Fruit fly (Drosophila melanogaster) whole organism, prepupa: ENCODE measurements around the gene TyrR.

Source experiments
- CG10669 ChIP-seq: fragments of 200-800 bp; sonication (Bioruptor generic); optimal IDR thresholded peaks from 3 replicates; lab custom pipeline; 2018; ENCODE audit warnings: missing biosample characterization, mild to moderate bottlenecking, missing genetic modification characterization, moderate library complexity
- CG11762 ChIP-seq: fragments of 200-800 bp; sonication (Bioruptor generic); optimal IDR thresholded peaks from 3 replicates; lab custom pipeline; 2016; ENCODE audit warnings: missing biosample characterization, missing genetic modification characterization; ENCODE audit not compliant: insufficient read depth
- CG15336 ChIP-seq: fragments of 200-800 bp; sonication (Bioruptor generic); IDR thresholded peaks from 2 replicates; pipeline ENCODE4 v1.3.6; 2022; ENCODE audit warnings: missing biosample characterization, missing genetic modification characterization
- CG1621 ChIP-seq: fragments of 200-800 bp; sonication (Bioruptor generic); optimal IDR thresholded peaks from 3 replicates; lab custom pipeline; 2018; ENCODE audit warnings: missing biosample characterization, mild to moderate bottlenecking, missing genetic modification characterization
- CG3032 ChIP-seq: fragments of 200-800 bp; optimal IDR thresholded peaks from 2 replicates; lab custom pipeline; 2019; ENCODE audit warnings: missing biosample characterization, mild to moderate bottlenecking, missing genetic modification characterization, moderate library complexity
- CG32006 ChIP-seq: fragments of 200-800 bp; sonication (Bioruptor generic); optimal IDR thresholded peaks from 3 replicates; lab custom pipeline; 2017; ENCODE audit warnings: missing biosample characterization, mild to moderate bottlenecking, missing genetic modification characterization
- CG34406 ChIP-seq: fragments of 200-800 bp; sonication (Bioruptor generic); optimal IDR thresholded peaks from 3 replicates; lab custom pipeline; 2016; ENCODE audit warnings: missing biosample characterization, missing genetic modification characterization
- CG3919 ChIP-seq: fragments of 200-800 bp; sonication (Bioruptor generic); optimal IDR thresholded peaks from 3 replicates; lab custom pipeline; 2016; ENCODE audit warnings: missing biosample characterization, missing genetic modification characterization
- CG4318 ChIP-seq: fragments of 200-800 bp; sonication (Bioruptor generic); optimal IDR thresholded peaks from 3 replicates; lab custom pipeline; 2017; ENCODE audit warnings: missing biosample characterization, mild to moderate bottlenecking, missing genetic modification characterization
- CG6276 ChIP-seq: fragments of 200-800 bp; sonication (Bioruptor generic); optimal IDR thresholded peaks from 2 replicates; lab custom pipeline; 2017; ENCODE audit warnings: missing biosample characterization, mild to moderate bottlenecking, missing genetic modification characterization
- CG6792 ChIP-seq: fragments of 200-800 bp; sonication (Bioruptor generic); optimal IDR thresholded peaks from 3 replicates; lab custom pipeline; 2016; ENCODE audit warnings: missing biosample characterization, missing genetic modification characterization
- CG6854 ChIP-seq: fragments of 200-800 bp; sonication (Bioruptor generic); optimal IDR thresholded peaks from 2 replicates; lab custom pipeline; 2017; ENCODE audit warnings: missing biosample characterization, mild to moderate bottlenecking, missing genetic modification characterization
- CG8119 ChIP-seq: fragments of 200-800 bp; sonication (Bioruptor generic); IDR thresholded peaks from 3 replicates; pipeline ENCODE4 v1.3.6; 2022; ENCODE audit warnings: missing biosample characterization, missing genetic modification characterization
- CG8319 ChIP-seq: fragments of 200-800 bp; sonication (Bioruptor generic); optimal IDR thresholded peaks from 3 replicates; lab custom pipeline; 2016; ENCODE audit warnings: missing biosample characterization, missing genetic modification characterization
- Eip78C ChIP-seq: fragments of 200-800 bp; sonication (Bioruptor generic); peaks from one replicate; lab custom pipeline; 2016; ENCODE audit warnings: missing biosample characterization, missing genetic modification characterization
- Ets21C ChIP-seq: fragments of 200-800 bp; sonication (Bioruptor generic); optimal IDR thresholded peaks from 3 replicates; lab custom pipeline; 2016; ENCODE audit warnings: missing biosample characterization, missing genetic modification characterization
- Gug ChIP-seq: fragments of 200-800 bp; sonication (Bioruptor generic); IDR thresholded peaks from 2 replicates; pipeline ENCODE4 v1.3.6; 2022; ENCODE audit warnings: missing biosample characterization, missing genetic modification characterization
- Hr39 ChIP-seq: fragments of 200-800 bp; sonication (Bioruptor generic); optimal IDR thresholded peaks from 2 replicates; lab custom pipeline; 2016; ENCODE audit warnings: missing biosample characterization, missing genetic modification characterization
- Hr4 ChIP-seq: fragments of 200-800 bp; sonication (Bioruptor generic); optimal IDR thresholded peaks from 3 replicates; lab custom pipeline; 2016; ENCODE audit warnings: missing biosample characterization, missing genetic modification characterization
- Lpt ChIP-seq: fragments of 200-800 bp; sonication (Bioruptor generic); optimal IDR thresholded peaks from 3 replicates; lab custom pipeline; 2016; ENCODE audit warnings: missing biosample characterization, missing genetic modification characterization
- OdsH ChIP-seq: fragments of 200-800 bp; sonication (Bioruptor generic); optimal IDR thresholded peaks from 3 replicates; lab custom pipeline; 2016; ENCODE audit warnings: missing biosample characterization, missing genetic modification characterization
- Smox ChIP-seq: fragments of 200-800 bp; sonication (Bioruptor generic); optimal IDR thresholded peaks from 3 replicates; lab custom pipeline; 2016; ENCODE audit warnings: missing biosample characterization, missing genetic modification characterization
- Sox14 ChIP-seq: fragments of 200-800 bp; sonication (Bioruptor generic); optimal IDR thresholded peaks from 3 replicates; lab custom pipeline; 2016; ENCODE audit warnings: missing biosample characterization, missing genetic modification characterization
- achi ChIP-seq: fragments of 200-800 bp; sonication (Bioruptor generic); optimal IDR thresholded peaks from 3 replicates; lab custom pipeline; 2016; ENCODE audit warnings: missing biosample characterization, missing genetic modification characterization
- acj6 ChIP-seq: fragments of 200-800 bp; sonication (Bioruptor generic); optimal IDR thresholded peaks from 3 replicates; lab custom pipeline; 2016; ENCODE audit warnings: missing biosample characterization, missing genetic modification characterization
- cyc ChIP-seq: fragments of 200-800 bp; sonication (Bioruptor generic); optimal IDR thresholded peaks from 3 replicates; lab custom pipeline; 2016; ENCODE audit warnings: missing biosample characterization, missing genetic modification characterization
- dsx ChIP-seq: fragments of 200-800 bp; optimal IDR thresholded peaks from 3 replicates; lab custom pipeline; 2019; ENCODE audit warnings: missing biosample characterization, mild to moderate bottlenecking, missing genetic modification characterization, moderate library complexity; ENCODE audit not compliant: poor library complexity, severe bottlenecking
- eg ChIP-seq: fragments of 200-800 bp; sonication (Bioruptor generic); IDR thresholded peaks from 3 replicates; pipeline ENCODE4 v1.3.6; 2022; ENCODE audit warnings: missing biosample characterization, missing genetic modification characterization
- esn ChIP-seq: fragments of 200-800 bp; sonication (Bioruptor generic); optimal IDR thresholded peaks from 2 replicates; lab custom pipeline; 2016; ENCODE audit warnings: missing biosample characterization, mild to moderate bottlenecking, missing genetic modification characterization, moderate library complexity
- fkh ChIP-seq: fragments of 200-800 bp; sonication (Bioruptor generic); optimal IDR thresholded peaks from 3 replicates; lab custom pipeline; 2017; ENCODE audit warnings: missing biosample characterization, mild to moderate bottlenecking, missing genetic modification characterization, moderate library complexity
- lz ChIP-seq: fragments of 200-800 bp; sonication (Bioruptor generic); optimal IDR thresholded peaks from 3 replicates; lab custom pipeline; 2016; ENCODE audit warnings: missing biosample characterization, missing genetic modification characterization
- spab ChIP-seq: fragments of 200-800 bp; sonication (Bioruptor generic); optimal IDR thresholded peaks from 2 replicates; lab custom pipeline; 2017; ENCODE audit warnings: missing biosample characterization, mild to moderate bottlenecking, missing genetic modification characterization, missing genetic modification reagents
- svp ChIP-seq: fragments of 200-800 bp; sonication (Bioruptor generic); peaks from one replicate; lab custom pipeline; 2016; ENCODE audit warnings: missing biosample characterization, missing genetic modification characterization
- topi ChIP-seq: fragments of 200-800 bp; sonication (Bioruptor generic); optimal IDR thresholded peaks from 3 replicates; lab custom pipeline; 2016; ENCODE audit warnings: missing biosample characterization, missing genetic modification characterization

Gene TyrR

DNA sequence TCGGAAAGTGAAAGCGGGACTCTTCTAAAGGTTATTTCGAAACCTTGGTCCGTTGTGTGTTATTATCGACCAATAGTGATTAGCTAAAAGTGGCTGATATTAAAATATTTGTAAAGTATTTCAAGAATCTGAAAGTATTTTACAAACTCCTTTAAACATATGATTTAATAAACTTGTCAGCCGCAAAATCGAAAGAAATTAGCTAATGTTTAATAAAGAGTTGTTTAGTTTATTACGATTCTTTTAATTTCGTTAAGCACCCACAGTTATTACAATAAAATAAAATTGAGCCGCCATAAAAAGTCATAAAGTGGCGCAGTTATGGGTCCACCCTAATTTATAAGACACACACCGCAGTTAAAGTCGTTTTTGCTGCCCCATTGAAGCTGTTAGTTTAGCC lies 26.9 kb upstream of the TyrR start (continued):
- TF ChIP-seq Gug (GFP tag; lab: Robert Waterston, UW) (no peak), CG10669 (GFP tag; lab: Kevin White, UChicago) (no peak), Eip78C (GFP tag; lab: Kevin White, UChicago) (peak; percentile 67), CG11762 (GFP tag; lab: Kevin White, UChicago) (no peak), spab (GFP tag; lab: Kevin White, UChicago) (no peak), Hr39 (GFP tag; lab: Kevin White, UChicago) (no peak), CG6854 (GFP tag; lab: Kevin White, UChicago) (no peak), esn (GFP tag; lab: Kevin White, UChicago) (no peak), topi (GFP tag; lab: Kevin White, UChicago) (no peak), svp (GFP tag; lab: Kevin White, UChicago) (peak; percentile 74), Lpt (GFP tag; lab: Kevin White, UChicago) (no peak), CG6276 (GFP tag; lab: Kevin White, UChicago) (peak; percentile 30), CG3032 (tag; lab: Kevin White, UChicago) (no peak), Ets21C (GFP tag; lab: Kevin White, UChicago) (no peak), Sox14 (GFP tag; lab: Kevin White, UChicago) (no peak), cyc (GFP tag; lab: Kevin White, UChicago) (no peak), CG34406 (GFP tag; lab: Kevin White, UChicago) (no peak), dsx (no peak), fkh (GFP tag; lab: Kevin White, UChicago) (no peak)

DNA sequence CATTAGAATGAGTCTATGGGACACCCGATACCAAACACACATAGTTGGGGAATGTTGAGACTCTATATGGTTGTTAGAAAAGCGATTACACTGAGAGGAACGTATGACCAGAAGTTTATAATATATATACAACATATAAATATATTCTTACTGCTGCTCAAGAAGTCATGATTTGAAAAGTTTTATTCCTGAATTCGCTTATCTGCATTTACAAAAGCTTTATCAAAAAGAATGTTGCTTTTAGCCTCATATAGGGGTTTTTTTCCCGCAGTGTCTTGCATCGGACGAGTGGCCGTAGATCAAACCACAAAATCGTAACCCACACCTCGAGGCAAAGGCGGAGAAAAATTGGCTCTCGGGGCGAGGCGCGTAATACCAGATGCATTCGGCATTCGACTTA lies 24.8 kb upstream of the TyrR start:
- TF ChIP-seq CG32006 (GFP tag; lab: Kevin White, UChicago) (peak; percentile 45), CG1621 (tag; lab: Kevin White, UChicago) (no peak), CG15336 (peak; percentile 50; the same call in 1 of the 2 replicates), fkh (GFP tag; lab: Kevin White, UChicago) (no peak), Eip78C (GFP tag; lab: Kevin White, UChicago) (peak; percentile 45), CG6276 (GFP tag; lab: Kevin White, UChicago) (peak; percentile 13), CG6792 (GFP tag; lab: Kevin White, UChicago) (no peak), eg (GFP tag; lab: Robert Waterston, UW) (peak; percentile 38; the same call in 1 of the 3 replicates), CG8119 (GFP tag; lab: Robert Waterston, UW) (0 out of 3 replicates have a peak, but pooled peaks have one; percentile 34), spab (GFP tag; lab: Kevin White, UChicago) (no peak)

DNA sequence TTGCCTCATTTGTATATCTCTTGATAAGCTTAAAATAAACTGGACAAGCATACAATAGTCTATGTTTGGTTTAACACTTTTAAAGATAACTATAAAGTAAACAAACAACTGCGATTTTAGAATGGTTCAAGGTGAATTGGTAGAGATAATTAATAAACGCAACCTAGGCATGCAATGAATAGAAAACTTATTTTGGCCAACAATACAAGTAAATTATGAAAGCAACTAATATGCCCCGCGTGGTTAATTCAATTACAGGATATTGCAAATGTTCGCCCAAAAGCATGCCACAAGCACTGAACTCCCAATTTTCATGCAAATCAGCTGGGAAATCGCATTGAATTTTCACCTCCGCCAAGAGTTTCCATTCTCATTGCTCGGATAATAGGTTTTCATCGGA lies 21.2 kb upstream of the TyrR start:
- TF ChIP-seq CG15336 (peak; percentile 37; the same call in 1 of the 2 replicates), CG4318 (no peak), Eip78C (GFP tag; lab: Kevin White, UChicago) (peak; percentile 52), Hr4 (GFP tag; lab: Kevin White, UChicago) (peak; percentile 28), CG32006 (GFP tag; lab: Kevin White, UChicago) (peak; percentile 39), CG8119 (GFP tag; lab: Robert Waterston, UW) (0 out of 3 replicates have a peak, but pooled peaks have one; percentile 19), eg (GFP tag; lab: Robert Waterston, UW) (peak; percentile 56; the same call in 2 of the 3 replicates), CG6792 (GFP tag; lab: Kevin White, UChicago) (no peak)

DNA sequence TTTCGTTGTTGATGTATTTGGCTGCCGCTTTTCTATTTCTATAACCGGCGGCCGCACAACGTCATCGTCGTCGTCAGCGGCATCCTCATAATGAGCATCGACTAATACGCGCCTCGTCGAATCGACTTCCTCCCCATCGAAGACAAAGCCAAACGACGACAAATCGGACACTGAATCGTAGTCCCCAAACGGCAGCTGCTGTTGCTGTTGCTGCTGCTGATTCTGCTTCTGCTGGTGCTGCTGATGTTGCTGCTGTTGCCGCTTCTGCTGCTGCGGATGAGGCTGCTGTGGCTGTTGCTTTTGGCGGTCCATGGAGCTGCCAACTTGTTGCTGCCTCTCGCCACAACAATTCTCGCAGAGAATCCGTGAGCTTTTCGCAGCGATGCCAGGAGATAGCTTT lies 20.2 kb upstream of the TyrR start:
- TF ChIP-seq acj6 (GFP tag; lab: Kevin White, UChicago) (no peak), CG3919 (no peak), achi (GFP tag; lab: Kevin White, UChicago) (no peak), CG15336 (peak; percentile 43; the same call in 1 of the 2 replicates), OdsH (GFP tag; lab: Kevin White, UChicago) (no peak), lz (GFP tag; lab: Kevin White, UChicago) (no peak), Smox (no peak), CG8319 (GFP tag; lab: Kevin White, UChicago) (no peak)
